Fruit fly (Drosophila melanogaster): Measurements from ENCODE around the gene Spt3.

- TF ChIP-seq cic (GFP tag; optimal IDR thresholded peaks at IDR 0.05) (no peak), Clk (GFP tag; optimal IDR thresholded peaks at IDR 0.05) (no peak), CG33017 (tag; optimal IDR thresholded peaks at IDR 0.05) (no peak), cnc (optimal IDR thresholded peaks at IDR 0.05) (no peak), Hr96 (GFP tag; optimal IDR thresholded peaks at IDR 0.05) (no peak), bab1 (GFP tag; optimal IDR thresholded peaks at IDR 0.05) (no peak), CG7101 (tag; optimal IDR thresholded peaks at IDR 0.05) (no peak), kay (GFP tag; ENCODE audit: borderline replicate concordance) (no peak), CG12768 (GFP tag; optimal IDR thresholded peaks at IDR 0.05) (no peak), Mnt (GFP tag; optimal IDR thresholded peaks at IDR 0.05) (no peak), ovo (GFP tag; optimal IDR thresholded peaks at IDR 0.05) (no peak), tj (GFP tag; optimal IDR thresholded peaks at IDR 0.05) (no peak), pad (GFP tag; optimal IDR thresholded peaks at IDR 0.05) (no peak)
Measured at dm6 chr3R:11984862-11985261, 32.1 kb upstream of the Spt3 start.

Measured in whole organism, adult.